Fruit fly (Drosophila melanogaster): ENCODE measurements around the gene Lk6.

Lk6 gene

DNA sequence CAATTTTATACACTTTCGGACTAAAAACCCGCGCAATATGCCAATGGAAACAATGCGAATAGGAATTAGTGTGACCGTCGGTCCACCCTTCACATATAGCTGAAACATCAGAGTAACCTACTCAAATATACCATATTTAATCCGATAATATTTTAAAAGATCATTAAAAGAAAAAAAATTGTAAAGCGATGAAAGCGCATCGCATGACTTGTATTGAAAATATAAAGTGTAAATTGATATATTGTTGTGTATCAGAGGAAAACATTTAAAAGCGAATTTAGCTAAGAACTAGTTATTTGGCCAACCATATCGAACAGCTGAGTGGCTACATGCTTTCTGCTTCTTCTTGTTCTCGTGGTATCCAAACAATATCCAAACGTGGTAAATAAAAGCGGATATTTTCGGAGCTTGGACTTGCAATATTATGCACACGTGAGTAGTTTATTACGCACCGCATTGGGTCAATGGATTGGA, 22.5 kb downstream of the Lk6 start, which contains the start of the genes Blm and CG14722 (continued):
- TF ChIP-seq NC2α (GFP tag; optimal IDR thresholded peaks at IDR 0.05) (no peak), zen (tag; optimal IDR thresholded peaks at IDR 0.05) (no peak), CG9797 (GFP tag; optimal IDR thresholded peaks at IDR 0.05) (peak; percentile 75), peb (GFP tag; IDR thresholded peaks at IDR 0.05) (no peak), CG10147 (GFP tag; optimal IDR thresholded peaks at IDR 0.05) (no peak), chinmo (GFP tag; IDR thresholded peaks at IDR 0.05; ENCODE audit: partially characterized antibody) (no peak), Dp (GFP tag; optimal IDR thresholded peaks at IDR 0.05) (peak; percentile 70), CG9817 (tag; optimal IDR thresholded peaks at IDR 0.05) (no peak), CG12236 (GFP tag; optimal IDR thresholded peaks at IDR 0.05) (no peak), kah (GFP tag; optimal IDR thresholded peaks at IDR 0.05) (no peak), MESR4 (GFP tag; optimal IDR thresholded peaks at IDR 0.05) (peak; percentile 58), sens (GFP tag) (peak; percentile 63), CG30431 (GFP tag; optimal IDR thresholded peaks at IDR 0.05) (no peak), corto (GFP tag; optimal IDR thresholded peaks at IDR 0.05) (no peak), CG12299 (tag; optimal IDR thresholded peaks at IDR 0.05) (no peak), run (tag; optimal IDR thresholded peaks at IDR 0.05) (no peak), CG6272 (GFP tag; IDR thresholded peaks at IDR 0.05) (no peak), twi (tag; optimal IDR thresholded peaks at IDR 0.05) (no peak), CG7839 (tag; optimal IDR thresholded peaks at IDR 0.05) (no peak), CG17385 (GFP tag; optimal IDR thresholded peaks at IDR 0.05) (peak; percentile 94), CG3065 (GFP tag; optimal IDR thresholded peaks at IDR 0.05) (no peak), CG17361 (GFP tag; IDR thresholded peaks at IDR 0.05) (no peak), CG11504 (tag; optimal IDR thresholded peaks at IDR 0.05) (no peak), CG11456 (GFP tag; IDR thresholded peaks at IDR 0.05) (no peak), nerfin-1 (tag; optimal IDR thresholded peaks at IDR 0.05) (no peak), Sry-β (GFP tag; optimal IDR thresholded peaks at IDR 0.05) (peak; percentile 89), NK7.1 (GFP tag; optimal IDR thresholded peaks at IDR 0.05) (no peak), Sry-δ (GFP tag; optimal IDR thresholded peaks at IDR 0.05) (peak; percentile 43), CG13624 (GFP tag; optimal IDR thresholded peaks at IDR 0.05) (no peak), klu (GFP tag; IDR thresholded peaks at IDR 0.05) (no peak), crp (GFP tag; optimal IDR thresholded peaks at IDR 0.05) (peak; percentile 46 to 91), jing (GFP tag; optimal IDR thresholded peaks at IDR 0.05) (no peak), CG18764 (GFP tag; optimal IDR thresholded peaks at IDR 0.05) (no peak), CG31388 (GFP tag; optimal IDR thresholded peaks at IDR 0.05) (no peak), CG12744 (GFP tag; optimal IDR thresholded peaks at IDR 0.05) (peak; percentile 11), CG15696 (tag; optimal IDR thresholded peaks at IDR 0.05) (no peak), Bteb2 (GFP tag; optimal IDR thresholded peaks at IDR 0.05) (no peak), yki (optimal IDR thresholded peaks at IDR 0.05) (no peak), CG33213 (GFP tag; optimal IDR thresholded peaks at IDR 0.05) (no peak), YL-1 (GFP tag; optimal IDR thresholded peaks at IDR 0.05) (peak; percentile 74), Scr (GFP tag; IDR thresholded peaks at IDR 0.05; ENCODE audit: partially characterized antibody) (no peak; the same call in 1 of the 2 replicates), Hr3 (GFP tag; optimal IDR thresholded peaks at IDR 0.05) (no peak), CG12942 (GFP tag; optimal IDR thresholded peaks at IDR 0.05) (no peak), CG17568 (GFP tag; optimal IDR thresholded peaks at IDR 0.05) (no peak), CG6813 (GFP tag; optimal IDR thresholded peaks at IDR 0.05) (no peak), otp (GFP tag; IDR thresholded peaks at IDR 0.05) (no peak), disco-r (GFP tag; optimal IDR thresholded peaks at IDR 0.05) (no peak), eve (GFP tag; optimal IDR thresholded peaks at IDR 0.05) (no peak), CG18262 (tag; optimal IDR thresholded peaks at IDR 0.05) (no peak), CG13287 (GFP tag; IDR thresholded peaks at IDR 0.05; ENCODE audit: partially characterized antibody) (peak; percentile 47), gfzf (GFP tag; optimal IDR thresholded peaks at IDR 0.05) (peak; percentile 83)
